Fruit fly (Drosophila melanogaster) whole organism, embryonic: ENCODE results near the gene CG33299.
A peak's percentile ranks its signal among the peaks of the same experiment; 100 is the strongest.

Source experiments
- B-H2 ChIP-seq: fragments of 200-800 bp; sonication (Bioruptor generic); optimal IDR thresholded peaks from 2 replicates; lab custom pipeline; 2018; ENCODE audit warnings: missing biosample characterization, mild to moderate bottlenecking, missing genetic modification characterization
- CG10147 ChIP-seq: fragments of 200-800 bp; sonication (Bioruptor generic); optimal IDR thresholded peaks from 2 replicates; lab custom pipeline; 2019; ENCODE audit warnings: missing biosample characterization, mild to moderate bottlenecking, missing genetic modification characterization, moderate library complexity
- CG12744 ChIP-seq: fragments of 200-800 bp; sonication (Bioruptor generic); optimal IDR thresholded peaks from 2 replicates; lab custom pipeline; 2016; ENCODE audit warnings: missing biosample characterization, missing genetic modification characterization
- CG13296 ChIP-seq: fragments of 200-800 bp; sonication (Bioruptor generic); optimal IDR thresholded peaks from 3 replicates; lab custom pipeline; 2018; ENCODE audit warnings: missing biosample characterization, mild to moderate bottlenecking, missing genetic modification characterization
- CG13894 ChIP-seq: fragments of 200-800 bp; sonication (Bioruptor generic); optimal IDR thresholded peaks from 3 replicates; lab custom pipeline; 2018; ENCODE audit warnings: missing biosample characterization, mild to moderate bottlenecking, missing genetic modification characterization, moderate library complexity
- CG15514 ChIP-seq: fragments of 200-800 bp; sonication (Bioruptor generic); optimal IDR thresholded peaks from 3 replicates; lab custom pipeline; 2017; ENCODE audit warnings: missing biosample characterization, missing genetic modification characterization, mild to moderate bottlenecking, moderate library complexity, missing genetic modification reagents
- CG17612 ChIP-seq: fragments of 200-800 bp; sonication (Bioruptor generic); IDR thresholded peaks from 2 replicates; pipeline ENCODE4 v1.3.6; 2022; ENCODE audit warnings: missing biosample characterization, missing genetic modification characterization
- CG17802 ChIP-seq: fragments of 200-800 bp; sonication (Bioruptor generic); optimal IDR thresholded peaks from 2 replicates; lab custom pipeline; 2018; ENCODE audit warnings: missing biosample characterization, mild to moderate bottlenecking, missing genetic modification characterization, moderate library complexity
- CG18619 ChIP-seq: fragments of 200-800 bp; sonication (Bioruptor generic); optimal IDR thresholded peaks from 3 replicates; lab custom pipeline; 2017; ENCODE audit warnings: missing biosample characterization, mild to moderate bottlenecking, missing genetic modification characterization
- CG31441 ChIP-seq: fragments of 200-800 bp; sonication (Bioruptor generic); IDR thresholded peaks from 2 replicates; pipeline ENCODE4 v1.3.6; 2022; ENCODE audit warnings: missing biosample characterization, missing genetic modification characterization
- CG32532 ChIP-seq: fragments of 200-800 bp; sonication (Bioruptor generic); IDR thresholded peaks from 2 replicates; pipeline ENCODE4 v1.3.6; 2022; ENCODE audit warnings: missing biosample characterization, missing genetic modification characterization
- CG3407 ChIP-seq: fragments of 200-800 bp; sonication (Bioruptor generic); optimal IDR thresholded peaks from 2 replicates; lab custom pipeline; 2018; ENCODE audit warnings: missing biosample characterization, mild to moderate bottlenecking, missing genetic modification characterization
- CG34376 ChIP-seq: fragments of 200-800 bp; sonication (Bioruptor generic); optimal IDR thresholded peaks from 2 replicates; lab custom pipeline; 2018; ENCODE audit warnings: missing biosample characterization, mild to moderate bottlenecking, missing genetic modification characterization
- CG34422 ChIP-seq: fragments of 200-800 bp; sonication (Bioruptor generic); IDR thresholded peaks from 3 replicates; pipeline ENCODE4 v1.3.6; 2022; ENCODE audit warnings: missing biosample characterization, missing genetic modification characterization
- CG7556 ChIP-seq: fragments of 200-800 bp; sonication (Bioruptor generic); optimal IDR thresholded peaks from 2 replicates; lab custom pipeline; 2017; ENCODE audit warnings: missing biosample characterization, mild to moderate bottlenecking, missing genetic modification characterization
- CG7786 ChIP-seq: fragments of 200-800 bp; sonication (Bioruptor generic); optimal IDR thresholded peaks from 2 replicates; lab custom pipeline; 2016; ENCODE audit warnings: missing biosample characterization, missing genetic modification characterization
- CG8281 ChIP-seq: fragments of 200-800 bp; sonication (Bioruptor generic); optimal IDR thresholded peaks from 2 replicates; lab custom pipeline; 2018; ENCODE audit warnings: missing biosample characterization, mild to moderate bottlenecking, missing genetic modification characterization, moderate library complexity
- CTCF ChIP-seq: fragments of 200-800 bp; sonication (Bioruptor generic); optimal IDR thresholded peaks from 2 replicates; lab custom pipeline; 2017; ENCODE audit warnings: missing biosample characterization, mild to moderate bottlenecking, missing genetic modification characterization, moderate library complexity
- Dp ChIP-seq: fragments of 200-800 bp; sonication (Bioruptor generic); optimal IDR thresholded peaks from 2 replicates; lab custom pipeline; 2018; ENCODE audit warnings: missing biosample characterization, mild to moderate bottlenecking, missing genetic modification characterization, moderate library complexity
- Dref ChIP-seq: fragments of 200-800 bp; sonication (Bioruptor generic); IDR thresholded peaks from 2 replicates; pipeline ENCODE4 v1.3.6; 2022; ENCODE audit warnings: missing biosample characterization, missing genetic modification characterization
- E2f2 ChIP-seq: fragments of 200-800 bp; sonication (Bioruptor generic); IDR thresholded peaks from 2 replicates; pipeline ENCODE4 v1.3.6; 2022; ENCODE audit warnings: missing biosample characterization, missing genetic modification characterization
- Gsc ChIP-seq: fragments of 200-800 bp; sonication (Bioruptor generic); IDR thresholded peaks from 2 replicates; pipeline ENCODE4 v1.3.6; 2022; ENCODE audit warnings: missing biosample characterization, missing genetic modification characterization
- HLH54F ChIP-seq: fragments of 200-800 bp; sonication (Bioruptor generic); optimal IDR thresholded peaks from 3 replicates; lab custom pipeline; 2016; ENCODE audit warnings: missing biosample characterization, missing genetic modification characterization
- HmgZ ChIP-seq: fragments of 200-800 bp; sonication (Bioruptor generic); optimal IDR thresholded peaks from 2 replicates; lab custom pipeline; 2018; ENCODE audit warnings: missing biosample characterization, mild to moderate bottlenecking, missing genetic modification characterization
- Mes4 ChIP-seq: fragments of 200-800 bp; sonication (Bioruptor generic); optimal IDR thresholded peaks from 2 replicates; lab custom pipeline; 2016; ENCODE audit warnings: missing biosample characterization, missing genetic modification characterization
- YL-1 ChIP-seq: fragments of 200-800 bp; sonication (Bioruptor generic); optimal IDR thresholded peaks from 3 replicates; lab custom pipeline; 2017; ENCODE audit warnings: missing biosample characterization, mild to moderate bottlenecking, missing genetic modification characterization
- ab ChIP-seq: fragments of 200-800 bp; sonication (Bioruptor generic); optimal IDR thresholded peaks from 2 replicates; lab custom pipeline; 2016; ENCODE audit warnings: missing biosample characterization, missing genetic modification characterization
- abd-A ChIP-seq: fragments of 200-800 bp; sonication (Bioruptor generic); optimal IDR thresholded peaks from 3 replicates; lab custom pipeline; 2019; ENCODE audit warnings: missing biosample characterization, mild to moderate bottlenecking, missing genetic modification characterization, moderate library complexity
- ac ChIP-seq: fragments of 200-800 bp; sonication (Bioruptor generic); optimal IDR thresholded peaks from 3 replicates; lab custom pipeline; 2017; ENCODE audit warnings: missing biosample characterization, mild to moderate bottlenecking, missing genetic modification characterization
- ase ChIP-seq: fragments of 200-800 bp; sonication (Bioruptor generic); IDR thresholded peaks from 3 replicates; pipeline ENCODE4 v1.3.6; 2022; ENCODE audit warnings: missing biosample characterization, missing genetic modification characterization
- bab2 ChIP-seq: fragments of 200-800 bp; sonication (Bioruptor generic); optimal IDR thresholded peaks from 2 replicates; lab custom pipeline; 2016; ENCODE audit warnings: missing biosample characterization, missing genetic modification characterization
- bcd ChIP-seq: fragments of 200-800 bp; sonication (Bioruptor generic); optimal IDR thresholded peaks from 2 replicates; lab custom pipeline; 2017; ENCODE audit warnings: missing biosample characterization, mild to moderate bottlenecking, missing genetic modification characterization
- disco-r ChIP-seq: fragments of 200-800 bp; sonication (Bioruptor generic); optimal IDR thresholded peaks from 2 replicates; lab custom pipeline; 2016; ENCODE audit warnings: missing biosample characterization, missing genetic modification characterization
- ewg ChIP-seq: fragments of 200-800 bp; sonication (Bioruptor generic); optimal IDR thresholded peaks from 3 replicates; lab custom pipeline; 2017; ENCODE audit warnings: mild to moderate bottlenecking, missing biosample characterization, missing genetic modification reagents, missing genetic modification characterization
- gcm ChIP-seq: fragments of 200-800 bp; sonication (Bioruptor generic); optimal IDR thresholded peaks from 2 replicates; lab custom pipeline; 2019; ENCODE audit warnings: missing biosample characterization, mild to moderate bottlenecking, missing genetic modification characterization, moderate library complexity
- gfzf ChIP-seq: fragments of 200-800 bp; sonication (Bioruptor generic); optimal IDR thresholded peaks from 2 replicates; lab custom pipeline; 2016; ENCODE audit warnings: missing biosample characterization, mild to moderate bottlenecking, missing genetic modification characterization, moderate library complexity
- her ChIP-seq: fragments of 200-800 bp; sonication (Bioruptor generic); optimal IDR thresholded peaks from 2 replicates; lab custom pipeline; 2016; ENCODE audit warnings: missing biosample characterization, missing genetic modification characterization
- jing ChIP-seq: fragments of 200-800 bp; sonication (Bioruptor generic); optimal IDR thresholded peaks from 2 replicates; lab custom pipeline; 2018; ENCODE audit warnings: missing biosample characterization, mild to moderate bottlenecking, missing genetic modification characterization
- maf-S ChIP-seq: fragments of 200-800 bp; sonication (Bioruptor generic); optimal IDR thresholded peaks from 2 replicates; lab custom pipeline; 2016; ENCODE audit warnings: missing biosample characterization, missing genetic modification characterization
- mam ChIP-seq: fragments of 200-800 bp; sonication (Bioruptor generic); optimal IDR thresholded peaks from 3 replicates; lab custom pipeline; 2016; ENCODE audit warnings: missing biosample characterization, missing genetic modification characterization
- onecut ChIP-seq: fragments of 200-800 bp; sonication (Bioruptor generic); IDR thresholded peaks from 2 replicates; pipeline ENCODE4 v1.3.6; 2022; ENCODE audit warnings: missing biosample characterization, missing genetic modification characterization
- pita ChIP-seq: fragments of 200-800 bp; sonication (Bioruptor generic); optimal IDR thresholded peaks from 2 replicates; lab custom pipeline; 2017; ENCODE audit warnings: missing biosample characterization, mild to moderate bottlenecking, missing genetic modification characterization
- pros ChIP-seq: fragments of 200-800 bp; sonication (Bioruptor generic); optimal IDR thresholded peaks from 3 replicates; lab custom pipeline; 2019; ENCODE audit warnings: missing biosample characterization, mild to moderate bottlenecking, missing genetic modification characterization, moderate library complexity
- pzg ChIP-seq: fragments of 200-800 bp; sonication (Bioruptor generic); optimal IDR thresholded peaks from 3 replicates; lab custom pipeline; 2018; ENCODE audit warnings: missing biosample characterization, mild to moderate bottlenecking, missing genetic modification characterization, moderate library complexity
- ranshi ChIP-seq: fragments of 200-800 bp; sonication (Bioruptor generic); IDR thresholded peaks from 2 replicates; pipeline ENCODE4 v1.3.6; 2022; ENCODE audit warnings: missing biosample characterization, missing genetic modification characterization
- scrt ChIP-seq: fragments of 200-800 bp; sonication (Bioruptor generic); optimal IDR thresholded peaks from 2 replicates; lab custom pipeline; 2018; ENCODE audit warnings: missing biosample characterization, mild to moderate bottlenecking, missing genetic modification characterization, moderate library complexity
- zfh2 ChIP-seq: fragments of 200-800 bp; sonication (Bioruptor generic); optimal IDR thresholded peaks from 2 replicates; lab custom pipeline; 2016; ENCODE audit warnings: missing biosample characterization, missing genetic modification characterization

The CG33299 gene

DNA sequence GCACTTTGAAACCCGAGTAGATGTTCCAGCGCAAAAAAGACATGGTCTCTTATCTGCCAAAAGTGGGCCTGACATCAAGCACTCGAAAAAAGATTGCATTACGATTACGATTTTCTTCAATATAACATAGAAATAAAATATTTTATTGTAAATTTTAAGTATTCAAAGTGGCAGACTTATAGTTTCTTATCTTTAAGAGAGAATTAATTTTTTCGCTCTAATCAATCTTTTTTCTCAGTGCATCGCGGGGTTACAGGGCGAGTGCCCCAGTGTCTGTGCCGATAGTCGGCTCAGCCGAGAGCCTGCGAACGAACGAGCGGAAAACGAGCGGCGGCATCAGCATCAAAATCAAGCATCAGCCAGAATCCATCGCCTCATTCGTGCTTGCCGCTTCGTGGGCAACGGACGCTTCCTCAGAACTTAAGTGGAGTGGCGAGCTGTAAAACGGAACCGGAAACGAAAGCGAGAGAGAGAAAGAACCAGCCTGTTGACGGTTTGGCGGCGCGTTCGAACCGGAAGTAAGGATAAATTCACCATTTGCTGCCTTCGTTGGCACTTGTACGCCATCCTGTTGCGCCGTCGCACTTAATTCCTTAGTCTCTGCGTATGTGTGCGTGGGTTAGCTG, 22.5 kb upstream of the CG33299 start, which contains the start of gene Apoltp (continued):
- TF ChIP-seq CG34376 (GFP tag; lab: Kevin White, UChicago) (peak; percentile 65), CG3407 (no peak), CG7556 (GFP tag; lab: Kevin White, UChicago) (peak; percentile 85), CG31441 (GFP tag; lab: Robert Waterston, UW) (peak; percentile 74), bcd (GFP tag; lab: Kevin White, UChicago) (peak; percentile 74)

DNA sequence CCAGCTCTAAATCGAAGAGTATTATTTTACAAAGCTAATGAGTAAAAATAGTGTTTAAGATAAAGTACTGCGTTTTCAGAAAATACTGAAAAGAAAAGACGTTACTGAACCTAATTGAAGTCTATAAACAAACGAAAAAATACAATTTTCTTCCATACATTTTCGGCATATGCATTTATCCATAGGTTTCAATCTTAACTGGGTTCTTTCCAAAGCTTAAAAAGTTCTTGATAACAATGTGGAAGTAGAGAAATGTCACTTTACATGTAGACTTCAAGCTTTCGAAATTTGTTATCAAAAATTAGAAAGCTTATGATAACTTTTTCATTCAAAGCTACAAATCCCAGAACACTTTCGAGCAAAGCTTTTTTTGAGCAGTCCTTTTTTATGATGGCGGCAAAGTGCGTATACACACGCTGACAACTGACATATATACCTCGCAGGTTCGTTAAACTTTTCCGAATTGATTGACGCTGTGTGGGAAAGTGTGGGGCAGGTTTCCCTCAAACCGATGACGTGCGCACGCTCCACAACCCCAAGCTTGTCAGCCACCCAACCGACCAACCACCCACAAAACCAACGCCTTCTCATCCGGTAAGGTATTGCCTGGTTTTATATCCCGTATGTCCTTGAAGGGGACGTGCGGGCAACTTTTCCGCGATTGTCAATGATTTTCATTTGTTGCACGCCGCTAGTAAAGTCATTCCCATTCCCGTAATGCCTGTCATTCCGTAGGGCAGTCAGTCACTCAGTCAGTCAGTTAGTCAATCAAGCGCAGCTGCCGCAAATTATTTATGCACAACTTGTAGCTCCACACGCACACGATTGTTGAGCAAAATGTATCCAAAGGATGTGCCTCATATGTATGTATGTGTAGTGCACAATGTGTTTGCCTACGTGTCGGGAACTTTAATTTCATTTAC, 1.1 kb downstream of the CG33299 start:
- no peak for TF ChIP-seq zfh2 (GFP tag; lab: Kevin White, UChicago)
- no peak for TF ChIP-seq CG17612 (GFP tag; lab: Robert Waterston, UW)
- TF ChIP-seq abd-A (tag; lab: Kevin White, UChicago) = peak; percentile 68
- TF ChIP-seq CG15514 (GFP tag; lab: Kevin White, UChicago) = no peak
- TF ChIP-seq disco-r (GFP tag; lab: Kevin White, UChicago) = no peak
- TF ChIP-seq pzg (GFP tag; lab: Kevin White, UChicago) = peak; percentile 20
- TF ChIP-seq HLH54F = no peak
- no peak for TF ChIP-seq CG13296
- TF ChIP-seq onecut (GFP tag; lab: Robert Waterston, UW) = peak; percentile 57; the same call in 1 of the 2 replicates
- TF ChIP-seq CG32532 = 0 out of 2 replicates have a peak, but pooled peaks have one; percentile 9
- TF ChIP-seq pita (GFP tag; lab: Kevin White, UChicago) = peak; percentile 18
- peak; percentile 74 for TF ChIP-seq ewg (GFP tag; lab: Kevin White, UChicago)
- TF ChIP-seq CG8281 (tag; lab: Kevin White, UChicago) = peak; percentile 93
- TF ChIP-seq scrt = peak; percentile 88
- TF ChIP-seq ase (GFP tag; lab: Robert Waterston, UW) = no peak
- peak; percentile 61 for TF ChIP-seq gfzf (GFP tag; lab: Kevin White, UChicago)
- no peak for TF ChIP-seq maf-S (GFP tag; lab: Kevin White, UChicago)
- no peak for TF ChIP-seq jing (GFP tag; lab: Kevin White, UChicago)
- peak; percentile 5 for TF ChIP-seq Dp (GFP tag; lab: Kevin White, UChicago)
- no peak for TF ChIP-seq gcm (GFP tag; lab: Kevin White, UChicago)
- TF ChIP-seq CTCF = peak; percentile 72
- peak; percentile 39; the same call in 1 of the 2 replicates for TF ChIP-seq Dref (GFP tag; lab: Robert Waterston, UW)
- no peak for TF ChIP-seq CG10147 (GFP tag; lab: Kevin White, UChicago)
- TF ChIP-seq YL-1 = no peak
- TF ChIP-seq E2f2 (GFP tag; lab: Robert Waterston, UW) = 0 out of 2 replicates have a peak, but pooled peaks have one; percentile 16
- peak; percentile 14 for TF ChIP-seq CG13894
- TF ChIP-seq CG34422 (GFP tag; lab: Robert Waterston, UW) = no peak

DNA sequence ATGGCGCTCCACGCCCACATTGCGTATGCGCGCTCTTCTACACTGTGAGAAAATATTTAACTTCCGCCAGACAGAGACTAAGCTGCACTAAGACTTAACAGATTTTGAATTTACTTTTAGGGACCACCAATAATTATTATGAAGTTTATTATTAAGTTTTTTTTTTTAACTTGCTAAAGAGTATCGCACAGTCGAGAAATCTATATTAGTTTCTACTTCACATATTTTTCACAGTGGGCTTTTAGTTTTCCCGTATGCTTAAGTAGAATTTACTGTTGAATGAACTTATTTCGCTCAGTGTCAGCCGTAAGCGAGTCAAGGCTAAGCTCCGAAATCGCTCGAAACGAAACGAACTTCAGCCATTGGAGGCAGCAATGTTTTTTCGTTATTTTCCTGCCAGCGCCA, 4.1 kb downstream of the CG33299 start:
- TF ChIP-seq Mes4 (GFP tag; lab: Kevin White, UChicago) = peak; percentile 15
- peak; percentile 78 for TF ChIP-seq CG18619 (GFP tag; lab: Kevin White, UChicago)
- no peak for TF ChIP-seq ac
- TF ChIP-seq B-H2 (GFP tag; lab: Kevin White, UChicago) = peak; percentile 65
- TF ChIP-seq mam (GFP tag; lab: Kevin White, UChicago) = peak; percentile 49
- TF ChIP-seq CG17802 (tag; lab: Kevin White, UChicago) = no peak
- TF ChIP-seq CG12744 = peak; percentile 48
- TF ChIP-seq her (GFP tag; lab: Kevin White, UChicago) = no peak
- TF ChIP-seq ab (GFP tag; lab: Kevin White, UChicago) = no peak
- peak; percentile 73 for TF ChIP-seq ranshi (GFP tag; lab: Robert Waterston, UW)
- TF ChIP-seq bab2 (GFP tag; lab: Kevin White, UChicago) = peak; percentile 39
- no peak for TF ChIP-seq pros (GFP tag; lab: Kevin White, UChicago)
- TF ChIP-seq Gsc (GFP tag; lab: Robert Waterston, UW) = 0 out of 2 replicates have a peak, but pooled peaks have one; percentile 15
- TF ChIP-seq HmgZ (tag; lab: Kevin White, UChicago) = peak; percentile 58
- peak; percentile 63 for TF ChIP-seq CG7786 (GFP tag; lab: Kevin White, UChicago)
